Worm (Caenorhabditis elegans): Measurements from ENCODE around the gene srw-143.
A peak's percentile ranks its signal among the peaks of the same experiment; 100 is the strongest.

The srw-143 gene

ce11 chrV:2934075-2934474 is 7.2 kb downstream of the srw-143 start, which contains the start of gene srh-247:
TSS of gene srh-247 (minus strand) at chrV:2934175.
- TF ChIP-seq F16B12.6 (tag; optimal IDR thresholded peaks at IDR 0.05) (no peak), dpl-1 (GFP tag; optimal IDR thresholded peaks at IDR 0.05) (no peak), sox-4 (tag; optimal IDR thresholded peaks at IDR 0.05) (no peak), mab-9 (GFP tag; IDR thresholded peaks at IDR 0.05) (no peak), alr-1 (tag; optimal IDR thresholded peaks at IDR 0.05; ENCODE audit: borderline replicate concordance) (no peak), nhr-11 (tag; optimal IDR thresholded peaks at IDR 0.05) (no peak), ztf-4 (tag; optimal IDR thresholded peaks at IDR 0.05) (no peak), hlh-4 (tag; optimal IDR thresholded peaks at IDR 0.05) (no peak), nhr-237 (tag; optimal IDR thresholded peaks at IDR 0.05) (no peak), nhr-85 (tag) (no peak), efl-1 (optimal IDR thresholded peaks at IDR 0.05) (no peak), efl-1 (GFP tag; optimal IDR thresholded peaks at IDR 0.05 in 1 of 2) (no peak), nhr-28 (tag; optimal IDR thresholded peaks at IDR 0.05) (no peak), efl-3 (GFP tag; optimal IDR thresholded peaks at IDR 0.05) (no peak)

- no peak for TF ChIP-seq hlh-4 (tag; optimal IDR thresholded peaks at IDR 0.05)
- TF ChIP-seq efl-1 (optimal IDR thresholded peaks at IDR 0.05) = no peak
- peak in 1 of 2 experiments; percentile 78 for TF ChIP-seq efl-1 (GFP tag; optimal IDR thresholded peaks at IDR 0.05 in 1 of 2)
- TF ChIP-seq skn-1 (tag; optimal IDR thresholded peaks at IDR 0.05) = no peak
Measured at ce11 chrV:2931252-2931651, 10.1 kb downstream of the srw-143 start, which contains the start of gene C31B8.1. TSS of gene C31B8.1 (plus strand) at chrV:2931552.

DNA sequence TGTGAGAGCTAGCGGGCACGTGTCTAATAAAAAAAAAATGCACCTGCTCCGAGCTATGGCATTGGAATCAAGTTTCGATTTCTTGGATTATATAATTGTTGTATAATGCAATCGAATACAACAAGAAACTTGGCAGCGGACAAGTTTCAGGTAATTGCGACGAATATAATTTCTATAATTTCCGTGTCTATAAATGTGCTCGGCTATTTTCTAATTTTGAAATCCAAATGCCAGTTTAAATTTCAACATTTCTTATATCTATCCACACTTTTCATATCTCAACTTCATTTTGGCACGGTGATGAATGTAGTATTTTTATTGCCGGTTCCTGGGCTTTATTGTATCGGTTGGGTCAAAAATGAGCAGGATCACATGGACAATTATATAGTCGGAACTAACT is 11.6 kb downstream of the srw-143 start, which contains the start of gene C31B8.16:
Gene C31B8.16 (plus strand): TSS at position 301 of the 400 bp plus-strand sequence.
- no peak for TF ChIP-seq jun-1 (tag; optimal IDR thresholded peaks at IDR 0.05)
- TF ChIP-seq elt-2 (tag; optimal IDR thresholded peaks at IDR 0.05) = no peak
- TF ChIP-seq efl-3 (GFP tag; optimal IDR thresholded peaks at IDR 0.05) = no peak
- TF ChIP-seq sptf-1 (tag; optimal IDR thresholded peaks at IDR 0.05) = no peak
- TF ChIP-seq lin-13 (GFP tag; optimal IDR thresholded peaks at IDR 0.05) = no peak
- TF ChIP-seq pax-3 (tag; optimal IDR thresholded peaks at IDR 0.05) = no peak
- no peak for TF ChIP-seq nhr-28 (tag; optimal IDR thresholded peaks at IDR 0.05)
- TF ChIP-seq blmp-1 (tag; optimal IDR thresholded peaks at IDR 0.05) = no peak
- TF ChIP-seq xbp-1 (tag; optimal IDR thresholded peaks at IDR 0.05) = no peak

DNA sequence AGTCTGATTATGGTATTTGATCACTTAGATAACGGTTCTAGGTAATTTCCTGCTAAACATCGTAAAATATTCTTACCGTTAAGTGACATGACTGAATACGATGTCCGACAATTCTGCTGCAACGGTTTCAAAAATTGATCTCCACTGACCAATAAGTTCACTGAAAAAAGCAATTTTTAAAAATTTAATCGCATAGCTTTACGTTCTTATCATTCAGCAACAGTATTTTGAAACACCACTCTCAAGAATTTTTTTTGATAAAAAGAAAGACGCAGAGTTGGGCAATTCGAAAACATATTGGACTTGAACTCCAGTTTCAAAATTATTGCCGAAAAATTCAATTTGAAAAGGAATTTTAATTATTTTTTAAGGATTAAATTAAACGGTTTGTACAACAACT is 13.8 kb downstream of the srw-143 start, which contains the start of gene C31B8.12:
Gene C31B8.12 (minus strand): TSS at position 101 of the 400 bp plus-strand sequence.
- TF ChIP-seq aly-2 (tag; optimal IDR thresholded peaks at IDR 0.05) (no peak), pag-3 (tag; optimal IDR thresholded peaks at IDR 0.05; ENCODE audit: borderline replicate concordance, insufficient read depth) (no peak), ces-1 (GFP tag; optimal IDR thresholded peaks at IDR 0.05) (no peak), xbp-1 (tag; optimal IDR thresholded peaks at IDR 0.05) (no peak), snu-23 (GFP tag; optimal IDR thresholded peaks at IDR 0.05) (no peak), ceh-8 (GFP tag; optimal IDR thresholded peaks at IDR 0.05) (no peak), mep-1 (tag; optimal IDR thresholded peaks at IDR 0.05) (no peak), lir-3 (tag; optimal IDR thresholded peaks at IDR 0.05; ENCODE audit: poor library complexity) (no peak), mef-2 (tag; optimal IDR thresholded peaks at IDR 0.05) (no peak)

- no peak for TF ChIP-seq alr-1 (tag; optimal IDR thresholded peaks at IDR 0.05; ENCODE audit: borderline replicate concordance)
- TF ChIP-seq C16A3.4 (tag; optimal IDR thresholded peaks at IDR 0.05) = no peak
- no peak for TF ChIP-seq unc-86 (tag; optimal IDR thresholded peaks at IDR 0.05)
- TF ChIP-seq mab-9 (GFP tag; IDR thresholded peaks at IDR 0.05) = no peak
- no peak for TF ChIP-seq zag-1 (tag; optimal IDR thresholded peaks at IDR 0.05)
- no peak for TF ChIP-seq efl-3 (GFP tag; optimal IDR thresholded peaks at IDR 0.05)
- TF ChIP-seq hlh-17 (GFP tag; optimal IDR thresholded peaks at IDR 0.05; ENCODE audit: borderline replicate concordance) = no peak
- TF ChIP-seq pag-3 (tag; optimal IDR thresholded peaks at IDR 0.05; ENCODE audit: borderline replicate concordance, insufficient read depth) = no peak
- no peak for TF ChIP-seq lin-35 (GFP tag; optimal IDR thresholded peaks at IDR 0.05)
- no peak for TF ChIP-seq Y116A8C.19 (tag; optimal IDR thresholded peaks at IDR 0.05; ENCODE audit: borderline replicate concordance)
- TF ChIP-seq irx-1 (tag; optimal IDR thresholded peaks at IDR 0.05) = no peak
- TF ChIP-seq nhr-76 (tag; optimal IDR thresholded peaks at IDR 0.05) = no peak
- no peak for TF ChIP-seq aha-1 (tag; optimal IDR thresholded peaks at IDR 0.05)
- TF ChIP-seq ceh-82 (tag; optimal IDR thresholded peaks at IDR 0.05) = no peak
- no peak for TF ChIP-seq nhr-11 (tag; optimal IDR thresholded peaks at IDR 0.05)
- TF ChIP-seq sup-37 (GFP tag; optimal IDR thresholded peaks at IDR 0.05) = no peak
Measured at ce11 chrV:2922594-2922993, 18.7 kb downstream of the srw-143 start, which contains the start of gene srh-38. TSS of gene srh-38 (minus strand) at chrV:2922694.
